Worm (Caenorhabditis elegans): Measurements from ENCODE around the gene Y17G7B.20.

The Y17G7B.20 gene

ce11 chrII:11966602-11967001 lies 13.0 kb downstream of the Y17G7B.20 start, which contains the start of gene rab-7:
rab-7 (minus strand) TSS chrII:11966931.
- no peak for TF ChIP-seq mab-5 (tag; optimal IDR thresholded peaks at IDR 0.05)
- TF ChIP-seq lin-13 (GFP tag; optimal IDR thresholded peaks at IDR 0.05): peak; percentile 29
- no peak for TF ChIP-seq unc-62 (GFP tag; optimal IDR thresholded peaks at IDR 0.05)
- TF ChIP-seq ama-1 (optimal IDR thresholded peaks at IDR 0.05): peak; percentile 75
- TF ChIP-seq ztf-4 (tag; optimal IDR thresholded peaks at IDR 0.05): peak; percentile 2
- TF ChIP-seq alr-1 (tag; optimal IDR thresholded peaks at IDR 0.05): no peak
- no peak for TF ChIP-seq fos-1 (tag; optimal IDR thresholded peaks at IDR 0.05)
- peak in 1 of 2 experiments; percentile 17 for TF ChIP-seq lsy-2 (tag; optimal IDR thresholded peaks at IDR 0.05)
- peak; percentile 36 for TF ChIP-seq gmeb-1 (tag; optimal IDR thresholded peaks at IDR 0.05)
- TF ChIP-seq nhr-6 (tag; optimal IDR thresholded peaks at IDR 0.05): peak; percentile 31
- no peak for TF ChIP-seq nhr-25 (tag; optimal IDR thresholded peaks at IDR 0.05)
- no peak for TF ChIP-seq blmp-1 (tag; optimal IDR thresholded peaks at IDR 0.05; ENCODE audit: insufficient read depth)

- TF ChIP-seq ama-1 (optimal IDR thresholded peaks at IDR 0.05) (peak; percentile 51), lsy-2 (tag; optimal IDR thresholded peaks at IDR 0.05) (no peak), nhr-129 (tag; optimal IDR thresholded peaks at IDR 0.05) (peak; percentile 3)
Observed at ce11 chrII:11964847-11965246, 14.8 kb downstream of the Y17G7B.20 start.

ce11 chrII:11963132-11963630 lies 16.5 kb downstream of the Y17G7B.20 start:
- TF ChIP-seq nhr-25 (tag; optimal IDR thresholded peaks at IDR 0.05): no peak
- TF ChIP-seq nhr-6 (tag; optimal IDR thresholded peaks at IDR 0.05): no peak
- no peak for TF ChIP-seq ZK546.5 (tag; optimal IDR thresholded peaks at IDR 0.05)
- TF ChIP-seq R02D3.7 (tag; optimal IDR thresholded peaks at IDR 0.05): no peak
- TF ChIP-seq blmp-1 (tag; optimal IDR thresholded peaks at IDR 0.05; ENCODE audit: insufficient read depth): no peak
- TF ChIP-seq nhr-129 (tag; optimal IDR thresholded peaks at IDR 0.05): no peak
- TF ChIP-seq nhr-10 (tag; optimal IDR thresholded peaks at IDR 0.05): no peak
- TF ChIP-seq unc-62 (GFP tag; optimal IDR thresholded peaks at IDR 0.05): no peak
- TF ChIP-seq lsy-2 (tag; optimal IDR thresholded peaks at IDR 0.05): no peak
- TF ChIP-seq sma-9 (GFP tag; optimal IDR thresholded peaks at IDR 0.05): no peak
- no peak for TF ChIP-seq sma-9 (tag; optimal IDR thresholded peaks at IDR 0.05)
- no peak for TF ChIP-seq nhr-21 (tag; optimal IDR thresholded peaks at IDR 0.05)
- no peak for TF ChIP-seq ama-1 (optimal IDR thresholded peaks at IDR 0.05)
- no peak for TF ChIP-seq egl-27 (tag; optimal IDR thresholded peaks at IDR 0.05)
- no peak for TF ChIP-seq ceh-16 (tag; optimal IDR thresholded peaks at IDR 0.05)
- no peak for TF ChIP-seq unc-55 (GFP tag; optimal IDR thresholded peaks at IDR 0.05)
- TF ChIP-seq zag-1 (tag; optimal IDR thresholded peaks at IDR 0.05): no peak

ce11 chrII:11962083-11962482 lies 17.6 kb downstream of the Y17G7B.20 start, which contains the start of the genes W03C9.1 and W03C9.2:
W03C9.1 (minus strand) TSS chrII:11962128.
W03C9.2 (plus strand) TSS chrII:11962368.
- no peak for TF ChIP-seq peb-1 (tag; optimal IDR thresholded peaks at IDR 0.05)
- no peak for TF ChIP-seq unc-39 (tag; optimal IDR thresholded peaks at IDR 0.05)
- no peak for TF ChIP-seq blmp-1 (tag; optimal IDR thresholded peaks at IDR 0.05; ENCODE audit: insufficient read depth)
- no peak for TF ChIP-seq lin-11 (tag; optimal IDR thresholded peaks at IDR 0.05)
- no peak for TF ChIP-seq mdl-1 (tag; optimal IDR thresholded peaks at IDR 0.05)
- no peak for TF ChIP-seq F13H6.1 (tag; optimal IDR thresholded peaks at IDR 0.05)
- TF ChIP-seq ZK546.5 (tag; optimal IDR thresholded peaks at IDR 0.05): no peak
- TF ChIP-seq lsy-2 (tag; optimal IDR thresholded peaks at IDR 0.05): no peak
- no peak for TF ChIP-seq ztf-11 (tag; optimal IDR thresholded peaks at IDR 0.05)
- no peak for TF ChIP-seq unc-62 (GFP tag; optimal IDR thresholded peaks at IDR 0.05)
- no peak for TF ChIP-seq elt-3 (tag; optimal IDR thresholded peaks at IDR 0.05)
- TF ChIP-seq nhr-21 (tag; optimal IDR thresholded peaks at IDR 0.05): no peak
- no peak for TF ChIP-seq nhr-25 (tag; optimal IDR thresholded peaks at IDR 0.05)
- no peak for TF ChIP-seq lin-13 (GFP tag; optimal IDR thresholded peaks at IDR 0.05)
- no peak for TF ChIP-seq zag-1 (tag; optimal IDR thresholded peaks at IDR 0.05)
- TF ChIP-seq C34F6.9 (tag; optimal IDR thresholded peaks at IDR 0.05): no peak
- no peak for TF ChIP-seq ama-1 (optimal IDR thresholded peaks at IDR 0.05)
- TF ChIP-seq skn-1 (tag; optimal IDR thresholded peaks at IDR 0.05): no peak
- no peak for TF ChIP-seq nhr-6 (tag; optimal IDR thresholded peaks at IDR 0.05)
- no peak for TF ChIP-seq dmd-4 (tag; optimal IDR thresholded peaks at IDR 0.05)

- TF ChIP-seq mbf-1 (tag; optimal IDR thresholded peaks at IDR 0.05): peak; percentile 42
- TF ChIP-seq ztf-4 (tag; optimal IDR thresholded peaks at IDR 0.05): peak; percentile 31
- TF ChIP-seq nhr-10 (tag; optimal IDR thresholded peaks at IDR 0.05): no peak
- no peak for TF ChIP-seq unc-62 (GFP tag; optimal IDR thresholded peaks at IDR 0.05)
- peak; percentile 13 for TF ChIP-seq lin-11 (tag; optimal IDR thresholded peaks at IDR 0.05)
- no peak for TF ChIP-seq R02D3.7 (tag; optimal IDR thresholded peaks at IDR 0.05)
- TF ChIP-seq F13H6.1 (tag; optimal IDR thresholded peaks at IDR 0.05): peak; percentile 81
- TF ChIP-seq dmd-4 (tag; optimal IDR thresholded peaks at IDR 0.05): no peak
- no peak for TF ChIP-seq C34F6.9 (tag; optimal IDR thresholded peaks at IDR 0.05)
- TF ChIP-seq unc-39 (tag; optimal IDR thresholded peaks at IDR 0.05): no peak
- no peak for TF ChIP-seq ZK546.5 (tag; optimal IDR thresholded peaks at IDR 0.05)
- TF ChIP-seq mdl-1 (tag; optimal IDR thresholded peaks at IDR 0.05): peak in 1 of 2 experiments; percentile 46
- TF ChIP-seq ceh-16 (tag; optimal IDR thresholded peaks at IDR 0.05): no peak
- TF ChIP-seq peb-1 (tag; optimal IDR thresholded peaks at IDR 0.05): no peak
- TF ChIP-seq unc-55 (GFP tag; optimal IDR thresholded peaks at IDR 0.05): peak; percentile 58
- no peak for TF ChIP-seq ztf-1 (GFP tag; conservative IDR thresholded peaks at IDR 0.05)
- TF ChIP-seq nhr-25 (tag; optimal IDR thresholded peaks at IDR 0.05): peak; percentile 40
- TF ChIP-seq nhr-11 (tag; optimal IDR thresholded peaks at IDR 0.05): peak; percentile 66
- TF ChIP-seq ztf-11 (tag; optimal IDR thresholded peaks at IDR 0.05): no peak
- no peak for TF ChIP-seq blmp-1 (tag; optimal IDR thresholded peaks at IDR 0.05; ENCODE audit: insufficient read depth)
- TF ChIP-seq zag-1 (tag; optimal IDR thresholded peaks at IDR 0.05): peak; percentile 9
- peak; percentile 49 for TF ChIP-seq nhr-21 (tag; optimal IDR thresholded peaks at IDR 0.05)
- TF ChIP-seq nhr-237 (tag; optimal IDR thresholded peaks at IDR 0.05): no peak
- TF ChIP-seq nhr-6 (tag; optimal IDR thresholded peaks at IDR 0.05): no peak
- TF ChIP-seq mab-5 (tag; optimal IDR thresholded peaks at IDR 0.05): no peak
- no peak for TF ChIP-seq nhr-77 (tag; optimal IDR thresholded peaks at IDR 0.05)
- TF ChIP-seq snpc-4 (tag; optimal IDR thresholded peaks at IDR 0.05): no peak
- peak; percentile 65 for TF ChIP-seq sma-9 (GFP tag; optimal IDR thresholded peaks at IDR 0.05)
- TF ChIP-seq sma-9 (tag; optimal IDR thresholded peaks at IDR 0.05): no peak
Observed at ce11 chrII:11960596-11961217, 18.9 kb downstream of the Y17G7B.20 start.

Measured in whole organism, L2 larva.